Worm (Caenorhabditis elegans): Measurements from ENCODE around the gene ilys-3.

DNA sequence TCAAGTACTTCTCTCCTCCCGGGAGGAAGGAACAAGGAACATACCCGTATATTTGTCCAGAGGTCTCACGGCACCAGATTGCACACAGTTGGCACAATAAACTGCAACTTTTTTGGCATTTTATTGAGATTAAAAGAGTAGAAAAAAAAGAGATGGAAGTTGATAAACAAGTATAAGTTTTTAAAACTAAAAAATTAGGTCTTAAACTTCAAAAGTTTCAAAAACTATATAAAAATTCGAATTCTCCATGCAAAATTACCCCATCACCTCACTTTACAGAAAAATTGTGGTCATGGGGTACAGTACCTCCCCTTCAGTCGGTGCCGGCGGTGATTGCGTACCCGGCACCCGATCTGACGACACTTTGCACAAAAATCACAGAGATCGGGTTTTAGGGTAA lies 13.0 kb upstream of the ilys-3 start, which contains the start of gene C45G7.13:
- TF ChIP-seq cebp-1 (GFP tag; IDR thresholded peaks at IDR 0.05) (no peak), cebp-1 (tag; optimal IDR thresholded peaks at IDR 0.05) (no peak), egrh-3 (GFP tag; IDR thresholded peaks at IDR 0.05) (no peak), ceh-100 (GFP tag; IDR thresholded peaks at IDR 0.05) (no peak), nhr-120 (GFP tag; IDR thresholded peaks at IDR 0.05) (no peak), efl-1 (GFP tag; optimal IDR thresholded peaks at IDR 0.05) (no peak), rcor-1 (GFP tag; IDR thresholded peaks at IDR 0.05) (no peak)

Data from whole organism, young adult.